Worm (Caenorhabditis elegans): ENCODE results near the gene mix-1.

- no peak for TF ChIP-seq ceh-31 (tag; optimal IDR thresholded peaks at IDR 0.05)
- no peak for TF ChIP-seq nhr-11 (tag; optimal IDR thresholded peaks at IDR 0.05)
- TF ChIP-seq ceh-2 (tag; optimal IDR thresholded peaks at IDR 0.05) = no peak
- no peak for TF ChIP-seq fkh-10 (GFP tag; optimal IDR thresholded peaks at IDR 0.05)
Observed at ce11 chrII:10796194-10796593, 27.9 kb upstream of the mix-1 start, which contains the start of gene set-14.
